Fruit fly (Drosophila melanogaster): ENCODE measurements around the gene CG15200.

CG15200 gene

dm6 chrX:11182631-11183030, at the start of gene CG15200:
Gene CG15200, plus strand, starts transcription at chrX:11182931.
- TF ChIP-seq CTCF (optimal IDR thresholded peaks at IDR 0.05) = no peak
- TF ChIP-seq CG8478 (optimal IDR thresholded peaks at IDR 0.05) = no peak

- TF ChIP-seq CTCF (optimal IDR thresholded peaks at IDR 0.05) (no peak), CG8478 (optimal IDR thresholded peaks at IDR 0.05) (no peak)
Observed at dm6 chrX:11135840-11136586, 46.7 kb upstream of the CG15200 start.

dm6 chrX:11136587-11137512, 45.9 kb upstream of the CG15200 start, which contains the start of gene Klp10A:
Gene Klp10A, minus strand, starts transcription at chrX:11137118.
- TF ChIP-seq CTCF (optimal IDR thresholded peaks at IDR 0.05) (no peak), CG8478 (optimal IDR thresholded peaks at IDR 0.05) (no peak)

dm6 chrX:11137566-11138186, 45.1 kb upstream of the CG15200 start, which contains the start of gene CDK2AP1:
Gene CDK2AP1, plus strand, starts transcription at chrX:11137859.
- TF ChIP-seq CG8478 (optimal IDR thresholded peaks at IDR 0.05) = no peak
- TF ChIP-seq CTCF (optimal IDR thresholded peaks at IDR 0.05) = peak in 1 of 2 experiments; percentile 28

dm6 chrX:11140163-11140562, 42.6 kb upstream of the CG15200 start, which contains the start of gene ssp7:
Gene ssp7, minus strand, starts transcription at chrX:11140263.
- TF ChIP-seq CG8478 (optimal IDR thresholded peaks at IDR 0.05) (no peak), CTCF (optimal IDR thresholded peaks at IDR 0.05) (no peak)

dm6 chrX:11141785-11142591, 40.7 kb upstream of the CG15200 start, which contains the start of the genes CG15199 and CG15202:
Gene CG15199, minus strand, starts transcription at chrX:11141835.
Gene CG15202, plus strand, starts transcription at chrX:11142541.
- TF ChIP-seq CTCF (optimal IDR thresholded peaks at IDR 0.05) (no peak), CG8478 (optimal IDR thresholded peaks at IDR 0.05) (no peak)

- no peak for TF ChIP-seq CTCF (optimal IDR thresholded peaks at IDR 0.05)
- no peak for TF ChIP-seq CG8478 (optimal IDR thresholded peaks at IDR 0.05)
Observed at dm6 chrX:11143820-11144219, 38.9 kb upstream of the CG15200 start, which contains the start of gene CG15201. Gene CG15201, plus strand, starts transcription at chrX:11144120.

dm6 chrX:11144575-11144974, 38.2 kb upstream of the CG15200 start:
- no peak for TF ChIP-seq CG8478 (optimal IDR thresholded peaks at IDR 0.05)
- no peak for TF ChIP-seq CTCF (optimal IDR thresholded peaks at IDR 0.05)

- no peak for TF ChIP-seq CG8478 (optimal IDR thresholded peaks at IDR 0.05)
- TF ChIP-seq CTCF (optimal IDR thresholded peaks at IDR 0.05) = no peak
Observed at dm6 chrX:11146598-11147176, 36.0 kb upstream of the CG15200 start.

dm6 chrX:11147553-11148067, 35.1 kb upstream of the CG15200 start:
- TF ChIP-seq CG8478 (optimal IDR thresholded peaks at IDR 0.05) (no peak), CTCF (optimal IDR thresholded peaks at IDR 0.05) (no peak)

dm6 chrX:11148272-11148835, 34.4 kb upstream of the CG15200 start, which contains the start of gene Ran:
Gene Ran, minus strand, starts transcription at chrX:11148716.
- TF ChIP-seq CTCF (optimal IDR thresholded peaks at IDR 0.05) = no peak
- TF ChIP-seq CG8478 (optimal IDR thresholded peaks at IDR 0.05) = no peak

- TF ChIP-seq CG8478 (optimal IDR thresholded peaks at IDR 0.05) (no peak), CTCF (optimal IDR thresholded peaks at IDR 0.05) (no peak)
Observed at dm6 chrX:11149201-11149600, 33.5 kb upstream of the CG15200 start, which contains the start of gene Lint-1. Gene Lint-1, plus strand, starts transcription at chrX:11149323.

- TF ChIP-seq CTCF (optimal IDR thresholded peaks at IDR 0.05) (no peak), CG8478 (optimal IDR thresholded peaks at IDR 0.05) (no peak)
Observed at dm6 chrX:11153413-11153812, 29.3 kb upstream of the CG15200 start.

Data from S2 (cell line).